Worm (Caenorhabditis elegans) whole organism, late embryonic: Measurements from ENCODE around the gene ufc-1.

ENCODE experiments used
- F13H6.1 ChIP-seq: sonication (generic microtip); optimal IDR thresholded peaks from 2 replicates; lab custom pipeline; 2016; ENCODE audit warnings: missing genetic modification characterization, missing compliant biosample characterization
- K09A11.1 ChIP-seq: sonication (generic microtip); optimal IDR thresholded peaks from 2 replicates; lab custom pipeline; 2017; ENCODE audit warnings: antibody characterized with exemption, mild to moderate bottlenecking, missing genetic modification characterization, missing compliant biosample characterization; ENCODE audit not compliant: insufficient read depth
- ama-1 ChIP-seq: fragments of 150-350 bp; optimal IDR thresholded peaks from 2 replicates; lab custom pipeline; 2014
- che-1 ChIP-seq: sonication (generic microtip); optimal IDR thresholded peaks from 2 replicates; lab custom pipeline; 2016; ENCODE audit warnings: mild to moderate bottlenecking, missing genetic modification characterization, missing compliant biosample characterization
- ets-4 ChIP-seq: sonication (generic microtip); optimal IDR thresholded peaks from 2 replicates; lab custom pipeline; 2016; ENCODE audit warnings: missing genetic modification characterization, missing compliant biosample characterization
- lin-11 ChIP-seq: fragments of 200-800 bp; sonication (Bioruptor generic); optimal IDR thresholded peaks from 2 replicates; lab custom pipeline; 2018; ENCODE audit warnings: mild to moderate bottlenecking, missing genetic modification characterization, missing compliant biosample characterization
- npax-4 ChIP-seq: sonication (generic microtip); optimal IDR thresholded peaks from 2 replicates; lab custom pipeline; 2016; ENCODE audit warnings: missing genetic modification characterization, missing compliant biosample characterization
- ttx-3 ChIP-seq: sonication (generic microtip); optimal IDR thresholded peaks from 2 replicates; lab custom pipeline; 2016; ENCODE audit warnings: missing genetic modification reagents, missing genetic modification characterization, missing compliant biosample characterization

ce11 chrIII:9289815-9290214 lies 41.5 kb upstream of the ufc-1 start:
- TF ChIP-seq lin-11: no peak
- no peak for TF ChIP-seq che-1 (tag; lab: Kevin White, UChicago)
- TF ChIP-seq F13H6.1 (tag; lab: Kevin White, UChicago): no peak
- TF ChIP-seq ama-1 (lab: Kevin White, UChicago): no peak
- TF ChIP-seq npax-4 (tag; lab: Kevin White, UChicago): no peak
- TF ChIP-seq K09A11.1 (tag; lab: Kevin White, UChicago): no peak
- TF ChIP-seq ttx-3 (tag; lab: Kevin White, UChicago): no peak
- no peak for TF ChIP-seq ets-4
